Worm (Caenorhabditis elegans) whole organism, L1 larva: Measurements from ENCODE around the gene ins-15.

Source experiments
- C16A3.4 ChIP-seq: fragments of 150-350 bp; optimal IDR thresholded peaks from 2 replicates; lab custom pipeline; 2014; ENCODE audit warnings: missing biosample characterization, missing genetic modification characterization
- F16B12.6 ChIP-seq: fragments of 150-350 bp; optimal IDR thresholded peaks from 2 replicates; lab custom pipeline; 2014; ENCODE audit warnings: missing biosample characterization, missing genetic modification characterization
- Y116A8C.19 ChIP-seq: sonication (generic microtip); optimal IDR thresholded peaks from 2 replicates; lab custom pipeline; 2016; ENCODE audit warnings: missing compliant biosample characterization, missing genetic modification characterization, borderline replicate concordance
- aha-1 ChIP-seq: fragments of 150-350 bp; optimal IDR thresholded peaks from 2 replicates; lab custom pipeline; 2014; ENCODE audit warnings: missing biosample characterization, missing genetic modification characterization
- alr-1 ChIP-seq: fragments of 200-800 bp; sonication (Bioruptor generic); optimal IDR thresholded peaks from 2 replicates; lab custom pipeline; 2018; ENCODE audit warnings: borderline replicate concordance, mild to moderate bottlenecking, missing genetic modification characterization, missing compliant biosample characterization
- blmp-1 ChIP-seq: fragments of 150-350 bp; optimal IDR thresholded peaks from 2 replicates; lab custom pipeline; 2014; ENCODE audit warnings: missing biosample characterization, missing genetic modification characterization
- ceh-90 ChIP-seq: sonication (generic microtip); optimal IDR thresholded peaks from 2 replicates; lab custom pipeline; 2016; ENCODE audit warnings: missing genetic modification characterization, missing compliant biosample characterization
- ces-1 ChIP-seq: fragments of 150-350 bp; optimal IDR thresholded peaks from 2 replicates; lab custom pipeline; 2014; ENCODE audit warnings: missing biosample characterization, missing genetic modification reagents, missing genetic modification characterization
- dsc-1 ChIP-seq: sonication (generic microtip); optimal IDR thresholded peaks from 2 replicates; lab custom pipeline; 2016; ENCODE audit warnings: mild to moderate bottlenecking, missing genetic modification characterization, missing compliant biosample characterization
- efl-1 ChIP-seq, 4 experiments: fragments of 150-350 bp; optimal IDR thresholded peaks in 3 of 4; peaks in 1 of 4; 1 replicate in 1 of 4; 2 replicates in 3 of 4; lab custom pipeline; 2014; ENCODE audit warnings: missing biosample characterization in 2 of 4, missing genetic modification characterization in 2 of 4, missing genetic modification reagents in 2 of 4
- efl-3 ChIP-seq: fragments of 200-800 bp; sonication (Bioruptor generic); optimal IDR thresholded peaks from 2 replicates; lab custom pipeline; 2018; ENCODE audit warnings: mild to moderate bottlenecking, missing genetic modification characterization, missing compliant biosample characterization
- egl-13 ChIP-seq: sonication (generic microtip); optimal IDR thresholded peaks from 2 replicates; lab custom pipeline; 2016; ENCODE audit warnings: missing genotype, missing genetic modification reagents, missing genetic modification characterization, missing compliant biosample characterization
- egl-27 ChIP-seq, 2 experiments: fragments of 150-350 bp in 1 of 2; sonication (generic microtip); optimal IDR thresholded peaks; 3 replicates each; lab custom pipeline; 2017 to 2018; ENCODE audit warnings: missing biosample characterization in 2 of 2, missing genetic modification characterization in 2 of 2, missing genetic modification reagents in 2 of 2
- elt-2 ChIP-seq: sonication (generic microtip); optimal IDR thresholded peaks from 2 replicates; lab custom pipeline; 2016; ENCODE audit warnings: missing genetic modification characterization, mild to moderate bottlenecking, inconsistent platforms, missing compliant biosample characterization, missing genetic modification reagents
- elt-3 ChIP-seq, 6 experiments: fragments of 150-350 bp in 1 of 6; sonication (generic microtip); optimal IDR thresholded peaks; 2 replicates each; lab custom pipeline; 2017 to 2018; ENCODE audit warnings: missing biosample characterization in 6 of 6, missing genetic modification characterization in 6 of 6, inconsistent platforms in 1 of 6
- fkh-10 ChIP-seq: sonication (generic microtip); optimal IDR thresholded peaks from 2 replicates; lab custom pipeline; 2017; ENCODE audit warnings: missing biosample characterization, missing genetic modification reagents, missing genetic modification characterization
- fkh-8 ChIP-seq: sonication (generic microtip); optimal IDR thresholded peaks from 2 replicates; lab custom pipeline; 2016; ENCODE audit warnings: mild to moderate bottlenecking, missing genetic modification characterization, missing compliant biosample characterization
- hpl-2 ChIP-seq: fragments of 150-350 bp; optimal IDR thresholded peaks from 2 replicates; lab custom pipeline; 2014; ENCODE audit warnings: missing biosample characterization, missing genetic modification reagents, missing genetic modification characterization
- jun-1 ChIP-seq: fragments of 150-350 bp; optimal IDR thresholded peaks from 2 replicates; lab custom pipeline; 2014; ENCODE audit warnings: missing biosample characterization, missing genetic modification reagents, missing genetic modification characterization
- lin-39 ChIP-seq: fragments of 150-350 bp; optimal IDR thresholded peaks from 2 replicates; lab custom pipeline; 2014; ENCODE audit warnings: missing biosample characterization, missing genetic modification reagents, missing genetic modification characterization
- mdl-1 ChIP-seq, 2 experiments: fragments of 150-350 bp; optimal IDR thresholded peaks; 2 replicates each; lab custom pipeline; 2014 to 2017; ENCODE audit warnings: missing biosample characterization in 2 of 2, missing genetic modification characterization in 2 of 2, inconsistent platforms in 1 of 2
- mef-2 ChIP-seq: fragments of 150-350 bp; optimal IDR thresholded peaks from 2 replicates; lab custom pipeline; 2014; ENCODE audit warnings: missing biosample characterization, missing genetic modification characterization
- nhr-12 ChIP-seq: sonication (generic microtip); optimal IDR thresholded peaks from 2 replicates; lab custom pipeline; 2017; ENCODE audit warnings: missing biosample characterization, missing genetic modification characterization
- nhr-19 ChIP-seq: fragments of 200-800 bp; sonication (Bioruptor generic); conservative IDR thresholded peaks from 2 replicates; pipeline ENCODE4 v1.3.6; 2022; ENCODE audit warnings: missing genetic modification characterization, missing compliant biosample characterization
- nhr-20 ChIP-seq: sonication (generic microtip); optimal IDR thresholded peaks from 2 replicates; lab custom pipeline; 2016; ENCODE audit warnings: mild to moderate bottlenecking, missing genetic modification characterization, missing compliant biosample characterization
- nhr-28 ChIP-seq: fragments of 150-350 bp; optimal IDR thresholded peaks from 2 replicates; lab custom pipeline; 2014; ENCODE audit warnings: missing biosample characterization, missing genetic modification characterization
- nhr-71 ChIP-seq: sonication (generic microtip); optimal IDR thresholded peaks from 2 replicates; lab custom pipeline; 2016; ENCODE audit warnings: mild to moderate bottlenecking, missing genetic modification characterization, moderate library complexity, missing compliant biosample characterization
- nhr-76 ChIP-seq: sonication (generic microtip); optimal IDR thresholded peaks from 2 replicates; lab custom pipeline; 2017; ENCODE audit warnings: missing biosample characterization, missing genetic modification characterization
- nhr-84 ChIP-seq: sonication (generic microtip); optimal IDR thresholded peaks from 2 replicates; lab custom pipeline; 2017; ENCODE audit warnings: missing biosample characterization, missing genetic modification characterization
- nhr-85 ChIP-seq: sonication (generic microtip); peaks from one replicate; lab custom pipeline; 2016; ENCODE audit warnings: missing genetic modification characterization, inconsistent platforms, missing compliant biosample characterization
- pag-3 ChIP-seq: sonication (generic microtip); optimal IDR thresholded peaks from 2 replicates; lab custom pipeline; 2017; ENCODE audit warnings: missing genetic modification characterization, mild to moderate bottlenecking, missing compliant biosample characterization, antibody characterized with exemption, borderline replicate concordance; ENCODE audit not compliant: insufficient read depth
- pax-3 ChIP-seq: fragments of 200-800 bp; sonication (Bioruptor generic); optimal IDR thresholded peaks from 2 replicates; lab custom pipeline; 2018; ENCODE audit warnings: mild to moderate bottlenecking, missing genetic modification characterization, moderate library complexity, missing compliant biosample characterization
- pqm-1 ChIP-seq: sonication (generic microtip); optimal IDR thresholded peaks from 3 replicates; lab custom pipeline; 2017; ENCODE audit warnings: missing biosample characterization, missing genetic modification characterization
- skn-1 ChIP-seq: fragments of 150-350 bp; optimal IDR thresholded peaks from 2 replicates; lab custom pipeline; 2014; ENCODE audit warnings: missing biosample characterization, missing genetic modification characterization
- sox-4 ChIP-seq: sonication (generic microtip); optimal IDR thresholded peaks from 2 replicates; lab custom pipeline; 2016; ENCODE audit warnings: missing genetic modification characterization, missing compliant biosample characterization
- sptf-1 ChIP-seq: fragments of 150-350 bp; optimal IDR thresholded peaks from 2 replicates; lab custom pipeline; 2014; ENCODE audit warnings: missing biosample characterization, missing genetic modification characterization
- sup-37 ChIP-seq: fragments of 200-800 bp; sonication (Bioruptor generic); optimal IDR thresholded peaks from 2 replicates; lab custom pipeline; 2018; ENCODE audit warnings: mild to moderate bottlenecking, missing genetic modification characterization, missing compliant biosample characterization
- swsn-7 ChIP-seq: sonication (generic microtip); optimal IDR thresholded peaks from 2 replicates; lab custom pipeline; 2016; ENCODE audit warnings: missing genetic modification characterization, missing compliant biosample characterization
- tbx-2 ChIP-seq: sonication (generic microtip); optimal IDR thresholded peaks from 2 replicates; lab custom pipeline; 2016; ENCODE audit warnings: missing genetic modification characterization, missing compliant biosample characterization
- unc-30 ChIP-seq: sonication (generic microtip); optimal IDR thresholded peaks from 2 replicates; lab custom pipeline; 2017; ENCODE audit warnings: missing biosample characterization, missing genetic modification characterization
- unc-62 ChIP-seq: fragments of 150-350 bp; optimal IDR thresholded peaks from 2 replicates; lab custom pipeline; 2014; ENCODE audit warnings: missing biosample characterization, missing genetic modification reagents, missing genetic modification characterization
- unc-98 ChIP-seq: fragments of 200-800 bp; sonication (Bioruptor generic); IDR thresholded peaks from 2 replicates; pipeline ENCODE4 v1.3.6; 2022; ENCODE audit warnings: missing genetic modification characterization, missing compliant biosample characterization
- xbp-1 ChIP-seq: sonication (generic microtip); optimal IDR thresholded peaks from 2 replicates; lab custom pipeline; 2016; ENCODE audit warnings: missing genetic modification characterization, missing compliant biosample characterization
- zag-1 ChIP-seq: fragments of 150-350 bp; optimal IDR thresholded peaks from 2 replicates; lab custom pipeline; 2014; ENCODE audit warnings: missing biosample characterization, missing genetic modification characterization
- ztf-11 ChIP-seq, 2 experiments: sonication (generic microtip); optimal IDR thresholded peaks; 2 replicates each; lab custom pipeline; 2016 to 2017; ENCODE audit warnings: missing genetic modification characterization in 2 of 2, missing biosample characterization in 1 of 2, missing compliant biosample characterization in 1 of 2

Gene ins-15

ce11 chrII:6782738-6783163 is 38.2 kb upstream of the ins-15 start (continued):
- no peak for TF ChIP-seq aha-1
- no peak for TF ChIP-seq nhr-76 (tag; lab: Kevin White, UChicago)
- TF ChIP-seq nhr-71 = peak; percentile 75
- TF ChIP-seq elt-3 (tag; optimal IDR thresholded peaks at IDR 0.05; lab: Kevin White, UChicago) = peak in 1 of 6 experiments; percentile 8
- no peak for TF ChIP-seq egl-27 (tag; optimal IDR thresholded peaks at IDR 0.05; lab: Kevin White, UChicago)
- TF ChIP-seq unc-30 (tag; lab: Kevin White, UChicago) = no peak
- TF ChIP-seq Y116A8C.19 (tag; lab: Kevin White, UChicago) = no peak

- no peak for TF ChIP-seq dsc-1 (tag; lab: Kevin White, UChicago)
- TF ChIP-seq nhr-84 (tag; lab: Kevin White, UChicago) = no peak
- no peak for TF ChIP-seq nhr-71
- TF ChIP-seq zag-1 (tag; lab: Kevin White, UChicago) = no peak
- TF ChIP-seq nhr-19 (GFP tag; lab: Robert Waterston, UW) = no peak
- no peak for TF ChIP-seq ztf-11 (tag; optimal IDR thresholded peaks at IDR 0.05; lab: Kevin White, UChicago)
- no peak for TF ChIP-seq pax-3 (tag; lab: Kevin White, UChicago)
- TF ChIP-seq lin-39 (tag; lab: Kevin White, UChicago) = no peak
- TF ChIP-seq nhr-20 (tag; lab: Kevin White, UChicago) = no peak
- no peak for TF ChIP-seq alr-1 (tag; lab: Kevin White, UChicago)
- no peak for TF ChIP-seq C16A3.4 (tag; lab: Kevin White, UChicago)
- TF ChIP-seq skn-1 = no peak
- no peak for TF ChIP-seq efl-3 (GFP tag; lab: Kevin White, UChicago)
- TF ChIP-seq jun-1 = no peak
- no peak for TF ChIP-seq blmp-1 (tag; lab: Kevin White, UChicago)
- no peak for TF ChIP-seq swsn-7 (tag; lab: Kevin White, UChicago)
- no peak for TF ChIP-seq egl-13 (tag; lab: Kevin White, UChicago)
- no peak for TF ChIP-seq sox-4 (tag; lab: Kevin White, UChicago)
Observed at ce11 chrII:6781983-6782382, 37.4 kb upstream of the ins-15 start.

- peak; percentile 64 for TF ChIP-seq pqm-1
- peak; percentile 81 for TF ChIP-seq elt-2 (tag; lab: Kevin White, UChicago)
- no peak for TF ChIP-seq hpl-2 (GFP tag; lab: Kevin White, UChicago)
Observed at ce11 chrII:6781231-6781630, 36.7 kb upstream of the ins-15 start.

ce11 chrII:6779104-6779503 is 34.6 kb upstream of the ins-15 start, which contains the start of gene T13C2.7:
T13C2.7 (plus strand) TSS chrII:6779404.
- TF ChIP-seq efl-3 (GFP tag; lab: Kevin White, UChicago) (no peak), nhr-71 (peak; percentile 14), efl-1 (optimal IDR thresholded peaks at IDR 0.05; lab: Kevin White, UChicago) (no peak), efl-1 (GFP tag; optimal IDR thresholded peaks at IDR 0.05 in 1 of 2; lab: Kevin White, UChicago) (peak in 1 of 2 experiments; percentile 24), hpl-2 (GFP tag; lab: Kevin White, UChicago) (no peak), fkh-8 (tag; lab: Kevin White, UChicago) (peak; percentile 76)

- no peak for TF ChIP-seq nhr-12
- peak in 1 of 2 experiments; percentile 29 for TF ChIP-seq mdl-1 (tag; optimal IDR thresholded peaks at IDR 0.05; lab: Kevin White, UChicago)
- no peak for TF ChIP-seq jun-1
- TF ChIP-seq unc-98 (GFP tag; lab: Robert Waterston, UW) = no peak
- TF ChIP-seq ces-1 (GFP tag; lab: Kevin White, UChicago) = no peak
- no peak for TF ChIP-seq unc-62 (GFP tag; lab: Kevin White, UChicago)
- TF ChIP-seq efl-3 (GFP tag; lab: Kevin White, UChicago) = peak; percentile 6
- TF ChIP-seq F16B12.6 (tag; lab: Kevin White, UChicago) = no peak
- no peak for TF ChIP-seq pag-3 (tag; lab: Kevin White, UChicago)
- TF ChIP-seq ztf-11 (tag; optimal IDR thresholded peaks at IDR 0.05; lab: Kevin White, UChicago) = peak in 1 of 2 experiments; percentile 88
- TF ChIP-seq nhr-85 = peak; percentile 92
- peak; percentile 86 for TF ChIP-seq ceh-90 (tag; lab: Kevin White, UChicago)
- no peak for TF ChIP-seq nhr-28
- no peak for TF ChIP-seq fkh-10 (GFP tag; lab: Kevin White, UChicago)
- TF ChIP-seq sptf-1 (tag; lab: Kevin White, UChicago) = no peak
- peak; percentile 78 for TF ChIP-seq xbp-1 (tag; lab: Kevin White, UChicago)
- no peak for TF ChIP-seq mef-2 (tag; lab: Kevin White, UChicago)
- TF ChIP-seq sup-37 (GFP tag; lab: Kevin White, UChicago) = peak; percentile 45
- peak; percentile 84 for TF ChIP-seq tbx-2 (tag; lab: Kevin White, UChicago)
Observed at ce11 chrII:6776418-6777034, 32.0 kb upstream of the ins-15 start, which contains the start of gene ssup-72. ssup-72 (plus strand) TSS chrII:6776598.
